Fruit fly (Drosophila melanogaster): ENCODE data around the gene CG31542.

DNA sequence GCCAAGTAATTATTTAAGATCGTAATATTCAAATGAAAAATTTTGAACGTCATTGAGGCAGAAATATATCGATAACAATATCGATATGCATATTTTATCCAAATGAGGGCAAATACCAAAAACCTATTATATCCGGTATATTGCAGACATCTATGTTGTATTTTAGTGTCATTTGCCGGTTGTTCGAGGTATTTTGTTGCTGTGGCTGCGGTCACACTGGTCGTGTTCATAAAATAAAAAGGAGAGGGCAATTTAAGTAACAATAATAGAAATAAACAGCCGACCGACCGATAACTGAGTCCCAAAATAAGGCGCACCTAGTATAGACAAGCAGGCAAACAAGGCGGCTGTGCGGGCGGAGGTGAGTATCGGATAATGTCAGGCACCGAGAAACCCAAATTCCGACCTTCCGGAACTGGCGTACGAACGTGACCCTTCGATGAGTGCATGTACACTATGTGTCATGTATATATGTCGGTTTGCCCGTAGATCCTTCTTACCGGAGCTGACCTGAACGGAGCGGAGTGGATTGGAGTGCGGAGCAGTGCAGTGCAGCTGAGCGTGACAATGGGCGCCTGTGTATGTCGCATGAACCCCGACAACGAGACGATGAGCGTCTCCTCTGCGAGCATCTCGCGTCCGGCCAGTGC lies 24.5 kb downstream of the CG31542 start, which contains the start of gene CG1172:
- TF ChIP-seq CG8478 (optimal IDR thresholded peaks at IDR 0.05): no peak
- no peak for TF ChIP-seq CTCF (optimal IDR thresholded peaks at IDR 0.05)
